Fruit fly (Drosophila melanogaster) whole organism, embryonic: ENCODE measurements around the gene RfC4.

Source experiments
- Atf6 ChIP-seq: fragments of 200-800 bp; sonication (Bioruptor generic); IDR thresholded peaks from 2 replicates; pipeline ENCODE4 v1.3.6; 2022; ENCODE audit warnings: missing biosample characterization, missing genetic modification characterization
- Bgb ChIP-seq: fragments of 200-800 bp; sonication (Bioruptor generic); IDR thresholded peaks from 2 replicates; pipeline ENCODE4 v1.3.6; 2022; ENCODE audit warnings: missing biosample characterization, missing genetic modification characterization; ENCODE audit not compliant: partially characterized antibody
- CG12391 ChIP-seq: fragments of 200-800 bp; sonication (Bioruptor generic); optimal IDR thresholded peaks from 3 replicates; lab custom pipeline; 2018; ENCODE audit warnings: missing biosample characterization, mild to moderate bottlenecking, missing genetic modification characterization, moderate library complexity
- CG12769 ChIP-seq: fragments of 200-800 bp; sonication (Bioruptor generic); optimal IDR thresholded peaks from 2 replicates; lab custom pipeline; 2019; ENCODE audit warnings: missing biosample characterization, mild to moderate bottlenecking, missing genetic modification characterization, moderate library complexity
- CG13287 ChIP-seq: fragments of 200-800 bp; sonication (Bioruptor generic); IDR thresholded peaks from 2 replicates; pipeline ENCODE4 v1.3.6; 2022; ENCODE audit warnings: missing biosample characterization, missing genetic modification characterization; ENCODE audit not compliant: partially characterized antibody
- CG14965 ChIP-seq: fragments of 200-800 bp; sonication (Bioruptor generic); optimal IDR thresholded peaks from 2 replicates; lab custom pipeline; 2016; ENCODE audit warnings: missing biosample characterization, missing genetic modification characterization, borderline replicate concordance
- CG15514 ChIP-seq: fragments of 200-800 bp; sonication (Bioruptor generic); optimal IDR thresholded peaks from 3 replicates; lab custom pipeline; 2017; ENCODE audit warnings: missing biosample characterization, missing genetic modification characterization, mild to moderate bottlenecking, moderate library complexity, missing genetic modification reagents
- CG1603 ChIP-seq: fragments of 200-800 bp; sonication (Bioruptor generic); optimal IDR thresholded peaks from 2 replicates; lab custom pipeline; 2019; ENCODE audit warnings: missing biosample characterization, mild to moderate bottlenecking, missing genetic modification characterization, moderate library complexity
- CG17829 ChIP-seq: fragments of 200-800 bp; optimal IDR thresholded peaks from 2 replicates; lab custom pipeline; 2019; ENCODE audit warnings: missing biosample characterization, mild to moderate bottlenecking, missing genetic modification characterization, moderate library complexity
- CG17912 ChIP-seq: fragments of 200-800 bp; sonication (Bioruptor generic); optimal IDR thresholded peaks from 2 replicates; lab custom pipeline; 2018; ENCODE audit warnings: missing biosample characterization, mild to moderate bottlenecking, missing genetic modification characterization
- CG2199 ChIP-seq: fragments of 200-800 bp; sonication (Bioruptor generic); IDR thresholded peaks from 3 replicates; pipeline ENCODE4 v1.3.6; 2022; ENCODE audit warnings: missing biosample characterization, missing genetic modification characterization
- CG30431 ChIP-seq: fragments of 200-800 bp; sonication (Bioruptor generic); optimal IDR thresholded peaks from 2 replicates; lab custom pipeline; 2017; ENCODE audit warnings: missing biosample characterization, missing genetic modification characterization
- CG31388 ChIP-seq: fragments of 200-800 bp; sonication (Bioruptor generic); optimal IDR thresholded peaks from 2 replicates; lab custom pipeline; 2016; ENCODE audit warnings: missing biosample characterization, missing genetic modification characterization
- CG42726 ChIP-seq: fragments of 200-800 bp; sonication (Bioruptor generic); IDR thresholded peaks from 2 replicates; pipeline ENCODE4 v1.3.6; 2022; ENCODE audit warnings: missing biosample characterization, missing genetic modification characterization; ENCODE audit not compliant: partially characterized antibody
- CG4360 ChIP-seq: fragments of 200-800 bp; sonication (Bioruptor generic); IDR thresholded peaks from 2 replicates; pipeline ENCODE4 v1.3.6; 2022; ENCODE audit warnings: missing biosample characterization, missing genetic modification characterization
- CG4707 ChIP-seq: fragments of 200-800 bp; sonication (Bioruptor generic); optimal IDR thresholded peaks from 2 replicates; lab custom pipeline; 2018; ENCODE audit warnings: missing biosample characterization, mild to moderate bottlenecking, missing genetic modification characterization, moderate library complexity
- CG5180 ChIP-seq: fragments of 200-800 bp; sonication (Bioruptor generic); optimal IDR thresholded peaks from 3 replicates; lab custom pipeline; 2017; ENCODE audit warnings: missing biosample characterization, missing genetic modification characterization, mild to moderate bottlenecking, moderate library complexity, missing genetic modification reagents
- CG6854 ChIP-seq: fragments of 200-800 bp; sonication (Bioruptor generic); optimal IDR thresholded peaks from 3 replicates; lab custom pipeline; 2017; ENCODE audit warnings: missing biosample characterization, mild to moderate bottlenecking, missing genetic modification characterization
- CoRest ChIP-seq: fragments of 200-800 bp; sonication (Bioruptor generic); optimal IDR thresholded peaks from 3 replicates; lab custom pipeline; 2018; ENCODE audit warnings: missing biosample characterization, mild to moderate bottlenecking, missing genetic modification characterization, moderate library complexity
- Dad ChIP-seq: fragments of 200-800 bp; sonication (Bioruptor generic); optimal IDR thresholded peaks from 3 replicates; lab custom pipeline; 2016; ENCODE audit warnings: missing biosample characterization, missing genetic modification characterization
- Dfd ChIP-seq, 2 experiments: fragments of >200 bp; optimal IDR thresholded peaks; 2 replicates each; lab custom pipeline; 2017; ENCODE audit warnings: missing biosample characterization in 2 of 2, missing genetic modification characterization in 2 of 2
- Doc3 ChIP-seq: fragments of 200-800 bp; sonication (Bioruptor generic); IDR thresholded peaks from 3 replicates; pipeline ENCODE4 v1.3.6; 2022; ENCODE audit warnings: missing biosample characterization, missing genetic modification characterization; ENCODE audit not compliant: partially characterized antibody
- E2f2 ChIP-seq: fragments of 200-800 bp; sonication (Bioruptor generic); IDR thresholded peaks from 2 replicates; pipeline ENCODE4 v1.3.6; 2022; ENCODE audit warnings: missing biosample characterization, missing genetic modification characterization
- HmgD ChIP-seq: fragments of 200-800 bp; sonication (Bioruptor generic); optimal IDR thresholded peaks from 3 replicates; lab custom pipeline; 2016; ENCODE audit warnings: missing biosample characterization, missing genetic modification characterization
- Hmx ChIP-seq: fragments of 200-800 bp; sonication (Bioruptor generic); optimal IDR thresholded peaks from 2 replicates; lab custom pipeline; 2016; ENCODE audit warnings: missing biosample characterization, missing genetic modification characterization
- Hr78 ChIP-seq, 2 experiments: fragments of 200-800 bp in 1 of 2; fragments of >200 bp in 1 of 2; sonication (Bioruptor generic) in 1 of 2; optimal IDR thresholded peaks; 2 replicates each; lab custom pipeline; 2017 to 2019; ENCODE audit warnings: missing biosample characterization in 2 of 2, missing genetic modification characterization in 2 of 2, mild to moderate bottlenecking in 1 of 2, moderate library complexity in 1 of 2
- Jarid2 ChIP-seq: fragments of 200-800 bp; sonication (Bioruptor generic); optimal IDR thresholded peaks from 3 replicates; lab custom pipeline; 2017; ENCODE audit warnings: mild to moderate bottlenecking, missing biosample characterization, missing genetic modification reagents, missing genetic modification characterization
- Kr ChIP-seq: fragments of 200-800 bp; sonication (Bioruptor generic); optimal IDR thresholded peaks from 2 replicates; lab custom pipeline; 2017; ENCODE audit warnings: missing biosample characterization, mild to moderate bottlenecking, missing genetic modification characterization
- Lhr ChIP-seq: fragments of 200-800 bp; sonication (Bioruptor generic); optimal IDR thresholded peaks from 3 replicates; lab custom pipeline; 2017; ENCODE audit warnings: mild to moderate bottlenecking, missing biosample characterization, missing genetic modification reagents, missing genetic modification characterization
- NC2α ChIP-seq: fragments of 200-800 bp; sonication (Bioruptor generic); optimal IDR thresholded peaks from 2 replicates; lab custom pipeline; 2016; ENCODE audit warnings: missing biosample characterization, missing genetic modification characterization
- Oaz ChIP-seq: fragments of 200-800 bp; sonication (Bioruptor generic); IDR thresholded peaks from 2 replicates; pipeline ENCODE4 v1.3.6; 2022; ENCODE audit warnings: missing biosample characterization, missing genetic modification characterization
- Opbp ChIP-seq: fragments of 200-800 bp; sonication (Bioruptor generic); IDR thresholded peaks from 3 replicates; pipeline ENCODE4 v1.3.6; 2022; ENCODE audit warnings: missing biosample characterization, missing genetic modification characterization; ENCODE audit not compliant: partially characterized antibody
- Rfx ChIP-seq: fragments of 200-800 bp; sonication (Bioruptor generic); IDR thresholded peaks from 2 replicates; pipeline ENCODE4 v1.3.6; 2022; ENCODE audit warnings: missing biosample characterization, missing genetic modification characterization
- Scr ChIP-seq: fragments of 200-800 bp; sonication (Bioruptor generic); IDR thresholded peaks from 2 replicates; pipeline ENCODE4 v1.3.6; 2022; ENCODE audit warnings: missing biosample characterization, missing genetic modification characterization; ENCODE audit not compliant: partially characterized antibody
- Sox100B ChIP-seq: fragments of 200-800 bp; sonication (Bioruptor generic); optimal IDR thresholded peaks from 3 replicates; lab custom pipeline; 2018; ENCODE audit warnings: missing biosample characterization, mild to moderate bottlenecking, missing genetic modification characterization
- Xrp1 ChIP-seq: fragments of 200-800 bp; sonication (Bioruptor generic); IDR thresholded peaks from 2 replicates; pipeline ENCODE4 v1.3.6; 2022; ENCODE audit warnings: missing biosample characterization, missing genetic modification characterization
- abd-A ChIP-seq: fragments of 200-800 bp; sonication (Bioruptor generic); optimal IDR thresholded peaks from 3 replicates; lab custom pipeline; 2019; ENCODE audit warnings: missing biosample characterization, mild to moderate bottlenecking, missing genetic modification characterization, moderate library complexity
- chinmo ChIP-seq: fragments of 200-800 bp; sonication (Bioruptor generic); IDR thresholded peaks from 4 replicates; pipeline ENCODE4 v1.3.6; 2022; ENCODE audit warnings: missing biosample characterization, missing genetic modification characterization; ENCODE audit not compliant: partially characterized antibody
- fru ChIP-seq: fragments of >200 bp; optimal IDR thresholded peaks from 2 replicates; lab custom pipeline; 2017
- grau ChIP-seq: fragments of 200-800 bp; optimal IDR thresholded peaks from 3 replicates; lab custom pipeline; 2019; ENCODE audit warnings: missing biosample characterization, mild to moderate bottlenecking, missing genetic modification characterization, moderate library complexity
- grn ChIP-seq: fragments of 200-800 bp; sonication (Bioruptor generic); optimal IDR thresholded peaks from 3 replicates; lab custom pipeline; 2017; ENCODE audit warnings: missing biosample characterization, missing genetic modification characterization
- gro ChIP-seq: fragments of 200-800 bp; sonication (Bioruptor generic); optimal IDR thresholded peaks from 2 replicates; lab custom pipeline; 2016; ENCODE audit warnings: missing biosample characterization, missing genetic modification characterization
- nmo ChIP-seq: fragments of 200-800 bp; sonication (Bioruptor generic); optimal IDR thresholded peaks from 2 replicates; lab custom pipeline; 2018; ENCODE audit warnings: missing biosample characterization, mild to moderate bottlenecking, missing genetic modification characterization, moderate library complexity
- pzg ChIP-seq: fragments of 200-800 bp; sonication (Bioruptor generic); optimal IDR thresholded peaks from 3 replicates; lab custom pipeline; 2018; ENCODE audit warnings: missing biosample characterization, mild to moderate bottlenecking, missing genetic modification characterization, moderate library complexity
- sd ChIP-seq: fragments of 200-800 bp; sonication (Bioruptor generic); optimal IDR thresholded peaks from 3 replicates; lab custom pipeline; 2018; ENCODE audit warnings: missing biosample characterization, mild to moderate bottlenecking, missing genetic modification characterization, moderate library complexity
- sisA ChIP-seq: fragments of 200-800 bp; sonication (Bioruptor generic); IDR thresholded peaks from 2 replicates; pipeline ENCODE4 v1.3.6; 2022; ENCODE audit warnings: missing biosample characterization, missing genetic modification characterization
- vvl ChIP-seq: fragments of 200-800 bp; sonication (Bioruptor generic); IDR thresholded peaks from 2 replicates; pipeline ENCODE4 v1.3.6; 2022; ENCODE audit warnings: missing biosample characterization, missing genetic modification characterization

Gene RfC4

dm6 chr3L:4096546-4096945 is 39.3 kb downstream of the RfC4 start (continued):
- TF ChIP-seq Oaz (GFP tag; lab: Robert Waterston, UW) (no peak), CG12769 (peak; percentile 53), vvl (GFP tag; lab: Robert Waterston, UW) (peak; percentile 47; the same call in 1 of the 2 replicates), CG2199 (0 out of 3 replicates have a peak, but pooled peaks have one; percentile 59), CG5180 (peak; percentile 96), chinmo (GFP tag; lab: Robert Waterston, UW) (0 out of 4 replicates have a peak, but pooled peaks have one; percentile 47), abd-A (tag; lab: Kevin White, UChicago) (peak; percentile 12)

dm6 chr3L:4092705-4093257 is 43.1 kb downstream of the RfC4 start, which contains the start of gene CG14990:
Gene CG14990, plus strand, starts transcription at chr3L:4093207.
- TF ChIP-seq CG30431, result no peak
- peak; percentile 10 for TF ChIP-seq CG12391 (tag; lab: Kevin White, UChicago)
- TF ChIP-seq CG1603 (tag; lab: Kevin White, UChicago), result peak; percentile 45
- TF ChIP-seq grn (GFP tag; lab: Kevin White, UChicago), result peak; percentile 28
- peak in 1 of 2 experiments; percentile 40 for TF ChIP-seq Hr78 (GFP tag; optimal IDR thresholded peaks at IDR 0.05; lab: Kevin White, UChicago)
- no peak for TF ChIP-seq CG6854 (GFP tag; lab: Kevin White, UChicago)
- peak in 1 of 2 experiments; percentile 87 for TF ChIP-seq Dfd (GFP tag; optimal IDR thresholded peaks at IDR 0.05; lab: Kevin White, UChicago)
- peak; percentile 38 for TF ChIP-seq nmo (GFP tag; lab: Kevin White, UChicago)
- peak; percentile 2 for TF ChIP-seq HmgD (GFP tag; lab: Kevin White, UChicago)
- TF ChIP-seq Opbp (GFP tag; lab: Robert Waterston, UW), result peak; percentile 56; the same call in 2 of the 3 replicates
- TF ChIP-seq Scr, result 0 out of 2 replicates have a peak, but pooled peaks have one; percentile 26
- no peak for TF ChIP-seq CG4707
- peak; percentile 37; the same call in 1 of the 2 replicates for TF ChIP-seq CG4360 (GFP tag; lab: Robert Waterston, UW)
- TF ChIP-seq Rfx (GFP tag; lab: Robert Waterston, UW), result 0 out of 2 replicates have a peak, but pooled peaks have one; percentile 50
- TF ChIP-seq Sox100B (GFP tag; lab: Kevin White, UChicago), result no peak
- TF ChIP-seq CoRest (tag; lab: Kevin White, UChicago), result peak; percentile 38
- TF ChIP-seq fru (lab: Kevin White, UChicago), result no peak
- TF ChIP-seq Doc3, result no peak
- peak; percentile 26 for TF ChIP-seq Lhr
- TF ChIP-seq pzg, result peak; percentile 30
- peak; percentile 40 for TF ChIP-seq Jarid2 (GFP tag; lab: Kevin White, UChicago)
- peak; percentile 66; the same call in 1 of the 2 replicates for TF ChIP-seq vvl (GFP tag; lab: Robert Waterston, UW)
- 0 out of 2 replicates have a peak, but pooled peaks have one; percentile 13 for TF ChIP-seq Atf6 (GFP tag; lab: Robert Waterston, UW)
- no peak for TF ChIP-seq Hmx
- no peak for TF ChIP-seq CG14965 (GFP tag; lab: Kevin White, UChicago)
- TF ChIP-seq CG17912 (GFP tag; lab: Kevin White, UChicago), result peak; percentile 4
- no peak for TF ChIP-seq NC2α
- peak; percentile 39; the same call in 1 of the 2 replicates for TF ChIP-seq CG13287 (GFP tag; lab: Robert Waterston, UW)
- TF ChIP-seq CG31388 (GFP tag; lab: Kevin White, UChicago), result no peak
- TF ChIP-seq Xrp1, result no peak
- no peak for TF ChIP-seq gro
- TF ChIP-seq CG42726, result peak; percentile 66; the same call in 1 of the 2 replicates
- no peak for TF ChIP-seq Dad
- peak; percentile 12 for TF ChIP-seq CG15514 (GFP tag; lab: Kevin White, UChicago)
- TF ChIP-seq Bgb (GFP tag; lab: Robert Waterston, UW), result peak; percentile 69
- TF ChIP-seq Kr, result no peak
- TF ChIP-seq sisA (GFP tag; lab: Robert Waterston, UW), result no peak
- peak; percentile 65 for TF ChIP-seq sd
- peak; percentile 10 for TF ChIP-seq CG17829 (tag; lab: Kevin White, UChicago)
- TF ChIP-seq grau (tag; lab: Kevin White, UChicago), result peak; percentile 11
- TF ChIP-seq E2f2, result peak; percentile 99
